Worm (Caenorhabditis elegans): ENCODE data around the gene T09D3.9.

Gene T09D3.9

DNA sequence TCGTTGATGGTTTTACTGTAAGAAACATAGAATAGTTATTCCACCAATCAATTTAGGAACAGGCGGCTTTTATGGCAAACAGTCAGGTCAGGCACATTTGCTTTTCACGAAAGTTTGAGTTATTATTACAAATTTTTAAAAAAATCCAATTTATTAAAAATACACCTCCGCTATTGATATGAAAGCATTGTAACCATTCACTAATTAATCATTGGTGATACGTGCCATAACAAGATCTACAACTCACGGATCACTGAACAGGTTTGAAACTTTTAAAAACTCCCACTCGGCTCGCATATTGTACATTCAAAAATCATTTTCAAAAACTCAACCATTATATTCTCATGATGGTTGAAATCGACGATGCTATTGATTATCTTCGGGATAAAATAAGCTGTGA lies 29.2 kb downstream of the T09D3.9 start, which contains the start of gene srg-27:
srg-27 (plus strand) TSS at position 301 of the 400 bp plus-strand sequence.
- TF ChIP-seq pha-4 (tag; optimal IDR thresholded peaks at IDR 0.05): no peak
- TF ChIP-seq aptf-3 (GFP tag; IDR thresholded peaks at IDR 0.05): no peak
- TF ChIP-seq nhr-179 (tag; optimal IDR thresholded peaks at IDR 0.05): no peak
- no peak for TF ChIP-seq nhr-90 (tag; optimal IDR thresholded peaks at IDR 0.05)
- TF ChIP-seq dpff-1 (tag; optimal IDR thresholded peaks at IDR 0.05): no peak
- TF ChIP-seq B0035.1 (tag; optimal IDR thresholded peaks at IDR 0.05): no peak
- TF ChIP-seq D2030.7 (GFP tag; IDR thresholded peaks at IDR 0.05): no peak
- no peak for TF ChIP-seq mxl-1 (tag; optimal IDR thresholded peaks at IDR 0.05)
- no peak for TF ChIP-seq lsy-27 (tag; optimal IDR thresholded peaks at IDR 0.05; ENCODE audit: borderline replicate concordance, insufficient read depth)
- no peak for TF ChIP-seq egl-44 (GFP tag; IDR thresholded peaks at IDR 0.05)
- TF ChIP-seq tlf-1 (GFP tag; optimal IDR thresholded peaks at IDR 0.05): no peak
- TF ChIP-seq snpc-3.4 (tag; optimal IDR thresholded peaks at IDR 0.05): no peak
- TF ChIP-seq ceh-27 (GFP tag; optimal IDR thresholded peaks at IDR 0.05): no peak
- TF ChIP-seq sptf-2 (GFP tag; optimal IDR thresholded peaks at IDR 0.05): no peak
- no peak for TF ChIP-seq Y79H2A.3 (GFP tag; conservative IDR thresholded peaks at IDR 0.05)
- no peak for TF ChIP-seq ets-4 (GFP tag; optimal IDR thresholded peaks at IDR 0.05)
- TF ChIP-seq nfyb-1 (GFP tag; IDR thresholded peaks at IDR 0.05): no peak
- no peak for TF ChIP-seq ZK185.1 (tag; optimal IDR thresholded peaks at IDR 0.05; ENCODE audit: poor library complexity, severe bottlenecking)
- no peak for TF ChIP-seq B0261.1 (tag; optimal IDR thresholded peaks at IDR 0.05)
- TF ChIP-seq attf-6 (GFP tag; IDR thresholded peaks at IDR 0.05): no peak

DNA sequence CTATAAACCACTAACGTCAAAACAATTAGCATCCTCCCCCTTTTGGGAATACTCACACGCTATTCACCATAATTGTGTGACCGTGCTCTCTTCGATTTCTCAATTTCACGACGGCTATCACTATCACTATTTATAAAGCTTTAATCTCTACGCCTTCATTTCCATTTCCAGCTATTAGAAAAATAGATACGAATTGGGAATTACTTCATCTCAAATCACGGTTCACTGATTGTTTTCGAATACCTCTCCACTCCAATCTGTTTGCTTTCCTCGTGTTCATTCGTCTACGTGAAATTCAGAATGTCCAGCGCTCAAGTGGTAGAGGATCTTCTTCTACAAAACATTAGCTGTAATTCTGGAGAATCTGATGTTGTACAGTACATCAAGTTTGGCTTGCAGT lies 31.8 kb downstream of the T09D3.9 start, which contains the start of gene srg-29:
srg-29 (plus strand) TSS at position 301 of the 400 bp plus-strand sequence.
- TF ChIP-seq unc-130 (GFP tag; optimal IDR thresholded peaks at IDR 0.05) (no peak), sdz-38 (tag; optimal IDR thresholded peaks at IDR 0.05) (no peak), F37B4.10 (GFP tag; IDR thresholded peaks at IDR 0.05) (no peak), rec-8 (tag; optimal IDR thresholded peaks at IDR 0.05) (no peak), lag-1 (GFP tag; IDR thresholded peaks at IDR 0.05) (no peak), B0019.2 (GFP tag; conservative IDR thresholded peaks at IDR 0.05) (no peak), repo-1 (tag; optimal IDR thresholded peaks at IDR 0.05) (no peak), mes-4 (tag; optimal IDR thresholded peaks at IDR 0.05) (no peak), lin-26 (GFP tag; IDR thresholded peaks at IDR 0.05) (no peak), tbx-9 (tag; optimal IDR thresholded peaks at IDR 0.05; ENCODE audit: borderline replicate concordance) (no peak)

DNA sequence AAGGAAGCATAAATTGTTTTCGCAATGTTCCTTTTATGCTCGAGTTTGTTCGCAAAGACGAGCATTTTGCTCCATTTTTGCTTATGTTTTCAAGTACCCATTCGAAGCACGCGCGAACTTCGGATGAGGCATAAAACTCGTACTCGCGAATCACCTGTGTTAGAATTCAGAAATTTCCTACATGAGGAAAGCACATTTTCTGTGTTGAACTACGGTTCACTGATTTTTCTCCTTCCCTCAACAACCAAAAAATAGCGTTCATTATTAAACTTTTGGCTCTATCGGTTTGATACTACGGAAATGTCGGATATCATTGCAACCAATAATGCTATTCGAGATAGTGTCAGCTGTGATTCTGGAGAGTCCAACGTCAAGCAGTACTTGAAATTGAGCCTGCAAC lies 34.1 kb downstream of the T09D3.9 start, which contains the start of gene srg-28:
srg-28 (plus strand) TSS at position 301 of the 400 bp plus-strand sequence.
- TF ChIP-seq snpc-1.1 (tag; optimal IDR thresholded peaks at IDR 0.05; ENCODE audit: insufficient read depth): no peak
- no peak for TF ChIP-seq ets-4 (GFP tag; optimal IDR thresholded peaks at IDR 0.05)
- TF ChIP-seq ceh-79 (tag; optimal IDR thresholded peaks at IDR 0.05): no peak
- no peak for TF ChIP-seq nhr-27 (tag; optimal IDR thresholded peaks at IDR 0.05)
- no peak for TF ChIP-seq bed-1 (GFP tag; IDR thresholded peaks at IDR 0.05)
- TF ChIP-seq K12H6.12 (tag; optimal IDR thresholded peaks at IDR 0.05): no peak
- TF ChIP-seq attf-5 (GFP tag; optimal IDR thresholded peaks at IDR 0.05): no peak
- TF ChIP-seq xnd-1 (tag; optimal IDR thresholded peaks at IDR 0.05): no peak
- TF ChIP-seq gei-17 (GFP tag; optimal IDR thresholded peaks at IDR 0.05): no peak
- no peak for TF ChIP-seq pbrm-1 (GFP tag; IDR thresholded peaks at IDR 0.05)
- no peak for TF ChIP-seq let-526 (GFP tag; IDR thresholded peaks at IDR 0.05)
- no peak for TF ChIP-seq rec-8 (tag; optimal IDR thresholded peaks at IDR 0.05)
